Worm (Caenorhabditis elegans): Measurements from ENCODE around the gene M02B7.7.

ce11 chrIV:3843019-3843527, 36.1 kb upstream of the M02B7.7 start:
- no peak for TF ChIP-seq lin-13 (GFP tag; optimal IDR thresholded peaks at IDR 0.05)
- TF ChIP-seq C16A3.4 (tag; optimal IDR thresholded peaks at IDR 0.05) = no peak
- no peak for TF ChIP-seq ceh-82 (tag; optimal IDR thresholded peaks at IDR 0.05)
- no peak for TF ChIP-seq ceh-90 (tag; optimal IDR thresholded peaks at IDR 0.05)
- no peak for TF ChIP-seq nhr-12 (tag; optimal IDR thresholded peaks at IDR 0.05)
- no peak for TF ChIP-seq jun-1 (tag; optimal IDR thresholded peaks at IDR 0.05)
- no peak for TF ChIP-seq irx-1 (tag; optimal IDR thresholded peaks at IDR 0.05)

Data from whole organism, L1 larva.